Worm (Caenorhabditis elegans): ENCODE results near the gene F09G2.1.

The F09G2.1 gene

DNA sequence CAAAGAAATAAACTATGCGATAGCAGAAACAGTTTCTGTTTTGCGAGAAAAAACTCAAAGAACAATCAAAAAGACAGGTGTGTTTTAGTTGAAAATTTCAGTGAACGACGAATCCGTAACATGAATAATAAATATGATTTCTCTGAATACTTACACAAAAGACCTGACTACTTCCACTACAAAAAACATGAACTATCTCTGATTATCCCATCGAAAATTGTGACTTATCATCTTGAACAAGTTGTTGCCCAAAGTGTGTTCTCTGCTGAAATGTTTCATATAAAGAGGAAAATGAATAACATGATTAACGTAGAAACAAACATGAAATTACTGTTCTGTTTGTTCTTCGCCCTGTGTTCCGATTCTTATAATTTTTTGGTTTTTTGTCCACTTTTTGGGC lies 33.3 kb upstream of the F09G2.1 start, which contains the start of gene ugt-36 (continued):
- TF ChIP-seq ets-4 (GFP tag; optimal IDR thresholded peaks at IDR 0.05) (no peak), ama-1 (optimal IDR thresholded peaks at IDR 0.05) (no peak), ama-1 (GFP tag; optimal IDR thresholded peaks at IDR 0.05) (no peak), zfh-2 (GFP tag; conservative IDR thresholded peaks at IDR 0.05) (no peak)

DNA sequence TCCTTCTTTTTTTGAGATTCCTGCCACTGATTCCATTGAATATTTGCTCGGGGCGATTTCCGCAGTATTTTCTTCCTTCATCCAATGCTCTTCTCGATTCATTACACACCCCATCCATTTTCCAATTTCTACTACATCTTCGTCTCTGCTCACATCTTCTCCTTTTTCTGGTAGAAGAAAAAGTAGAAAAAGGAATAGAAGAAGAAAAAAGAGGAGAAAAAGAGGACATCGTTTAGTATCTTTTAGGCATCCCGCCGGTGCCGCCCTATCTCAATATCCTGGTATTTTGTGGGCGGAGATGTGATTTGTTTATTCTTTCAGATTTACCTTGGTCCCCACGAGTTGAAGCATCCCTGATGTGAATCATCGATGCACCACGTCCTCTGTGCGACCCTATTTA lies 24.8 kb upstream of the F09G2.1 start, which contains the start of gene lgc-39:
Gene lgc-39 (plus strand): TSS at position 301 of the 400 bp plus-strand sequence.
- TF ChIP-seq F39B2.1 (GFP tag; IDR thresholded peaks at IDR 0.05) (no peak), ztf-25 (GFP tag; IDR thresholded peaks at IDR 0.05) (no peak), Y53G8AR.9 (GFP tag; conservative IDR thresholded peaks at IDR 0.05) (no peak), attf-6 (GFP tag; IDR thresholded peaks at IDR 0.05) (no peak), mes-4 (tag; optimal IDR thresholded peaks at IDR 0.05) (no peak), cebp-2 (GFP tag; IDR thresholded peaks at IDR 0.05) (no peak), gei-17 (GFP tag; optimal IDR thresholded peaks at IDR 0.05) (no peak)

DNA sequence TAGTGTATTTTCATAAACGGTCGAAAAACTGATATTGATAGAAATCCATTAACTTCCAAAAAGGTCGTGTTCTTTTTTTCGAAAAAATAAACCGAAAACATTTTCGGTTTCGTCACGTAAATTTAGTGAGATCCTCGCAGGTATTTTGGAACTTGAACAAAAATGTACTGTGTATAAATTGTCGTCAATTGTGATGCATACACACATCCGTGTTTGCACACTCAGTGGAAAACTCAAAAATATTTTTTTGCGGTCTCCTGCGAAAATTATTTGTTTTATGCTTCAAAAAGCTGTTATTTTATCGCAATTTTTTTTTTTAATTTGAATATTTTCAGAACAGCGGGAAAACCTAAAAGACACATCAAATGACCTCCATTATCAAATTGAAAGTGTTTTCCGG lies 21.2 kb upstream of the F09G2.1 start, which contains the start of gene cpsf-2:
Gene cpsf-2 (plus strand): TSS at position 330 of the 400 bp plus-strand sequence.
- TF ChIP-seq efl-1 (GFP tag; optimal IDR thresholded peaks at IDR 0.05) (peak; percentile 3), cebp-2 (GFP tag; IDR thresholded peaks at IDR 0.05) (no peak)

DNA sequence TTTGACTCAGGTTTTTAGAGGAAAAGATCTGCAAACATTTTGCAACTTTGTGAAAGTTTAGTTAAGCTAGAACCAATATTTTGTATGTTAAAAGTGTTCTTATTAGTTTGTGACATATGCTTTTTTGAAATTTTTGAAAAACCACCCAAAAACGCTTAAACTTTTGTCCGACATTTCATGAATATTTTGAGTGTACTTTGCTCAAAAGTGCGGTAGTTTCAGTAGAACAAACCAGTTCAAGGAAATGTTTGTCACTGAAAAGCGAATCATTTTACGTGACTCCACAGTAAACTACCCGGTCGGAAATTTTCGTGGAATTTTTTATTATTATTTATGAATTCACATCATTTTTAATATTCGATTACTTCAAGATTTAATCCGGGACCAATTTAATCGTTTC lies 15.5 kb upstream of the F09G2.1 start, which contains the start of gene pitr-5:
Gene pitr-5 (plus strand): TSS at position 301 of the 400 bp plus-strand sequence.
- TF ChIP-seq B0019.2 (GFP tag; conservative IDR thresholded peaks at IDR 0.05) (no peak), nhr-27 (tag; optimal IDR thresholded peaks at IDR 0.05) (no peak), F33H1.4 (GFP tag; IDR thresholded peaks at IDR 0.05) (no peak), ztf-22 (GFP tag; optimal IDR thresholded peaks at IDR 0.05) (no peak), F37B4.10 (GFP tag; IDR thresholded peaks at IDR 0.05) (no peak), akir-1 (GFP tag; optimal IDR thresholded peaks at IDR 0.05) (no peak), nhr-90 (tag; optimal IDR thresholded peaks at IDR 0.05) (no peak), egl-44 (GFP tag; IDR thresholded peaks at IDR 0.05) (no peak), repo-1 (tag; optimal IDR thresholded peaks at IDR 0.05) (no peak), atf-7 (tag; optimal IDR thresholded peaks at IDR 0.05) (no peak)

DNA sequence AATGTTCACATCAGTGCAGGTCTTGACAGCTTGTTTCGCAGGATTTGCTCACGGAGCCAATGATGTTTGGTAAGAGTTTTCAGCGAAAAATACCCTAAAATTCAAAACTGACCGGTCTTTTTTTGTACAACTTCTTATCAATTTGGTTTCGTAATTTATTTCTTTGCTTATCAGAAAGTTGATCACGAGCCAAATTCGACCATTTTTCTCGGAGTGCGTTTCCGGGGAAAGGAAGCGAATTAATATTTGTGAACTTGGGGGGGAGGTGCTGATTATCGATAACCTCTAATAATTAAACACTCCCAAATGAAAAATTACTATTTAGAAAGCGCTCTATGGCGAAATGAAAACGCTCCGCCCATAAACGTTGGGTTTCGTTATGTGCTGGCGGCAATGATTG lies 13.4 kb upstream of the F09G2.1 start:
- TF ChIP-seq nhr-80 (tag; optimal IDR thresholded peaks at IDR 0.05), result peak; percentile 68
- TF ChIP-seq bed-2 (GFP tag; IDR thresholded peaks at IDR 0.05), result no peak
- TF ChIP-seq Y53G8AR.9 (GFP tag; conservative IDR thresholded peaks at IDR 0.05), result no peak
- no peak for TF ChIP-seq T26A5.8 (tag; optimal IDR thresholded peaks at IDR 0.05)
- no peak for TF ChIP-seq F37B4.10 (GFP tag; IDR thresholded peaks at IDR 0.05)
- no peak for TF ChIP-seq snpc-1.1 (tag; optimal IDR thresholded peaks at IDR 0.05; ENCODE audit: insufficient read depth)
- TF ChIP-seq cebp-1 (GFP tag; IDR thresholded peaks at IDR 0.05), result no peak
- peak; percentile 49 for TF ChIP-seq cebp-1 (tag; optimal IDR thresholded peaks at IDR 0.05)
- TF ChIP-seq lir-1 (GFP tag; conservative IDR thresholded peaks at IDR 0.05), result no peak

DNA sequence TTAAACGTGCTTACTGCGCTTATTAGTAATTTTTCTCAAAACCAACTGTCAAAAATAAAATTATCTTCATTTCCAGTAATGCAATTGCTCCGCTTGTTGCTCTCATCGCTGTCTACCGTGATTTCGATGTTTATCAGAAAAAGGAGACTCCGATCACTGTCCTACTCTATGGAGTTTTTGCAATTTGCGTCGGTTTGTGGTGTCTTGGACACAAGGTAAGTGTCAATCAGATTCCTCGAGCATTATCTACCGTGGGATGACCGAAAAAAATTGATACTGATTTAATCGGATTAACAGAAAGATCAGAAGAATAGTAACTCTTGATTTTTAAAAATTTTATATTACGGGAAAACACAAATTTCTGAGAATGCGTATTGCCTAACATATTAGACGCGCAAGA lies 12.7 kb upstream of the F09G2.1 start:
- peak; percentile 55 for TF ChIP-seq nhr-80 (tag; optimal IDR thresholded peaks at IDR 0.05)
- no peak for TF ChIP-seq bed-2 (GFP tag; IDR thresholded peaks at IDR 0.05)
- TF ChIP-seq unc-62 (GFP tag; optimal IDR thresholded peaks at IDR 0.05), result no peak

DNA sequence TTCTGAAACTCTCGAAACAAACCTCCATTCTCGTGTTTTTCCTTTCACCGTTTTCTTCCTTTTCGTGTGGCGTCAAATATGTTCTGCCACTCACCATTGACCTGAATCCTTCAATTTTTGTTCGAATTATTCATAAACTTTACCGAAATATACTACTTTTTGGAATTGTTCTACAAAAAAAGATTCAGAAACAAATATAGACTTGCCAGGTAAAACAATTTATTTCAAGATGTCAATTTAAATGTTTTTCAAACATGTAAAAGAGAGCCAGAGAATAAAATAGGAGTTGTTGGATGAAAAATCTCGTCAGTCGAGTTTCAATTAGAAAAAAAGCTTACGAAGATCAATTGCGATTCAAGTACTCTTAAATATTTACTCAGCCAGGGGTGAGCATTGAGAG lies 6.5 kb upstream of the F09G2.1 start, which contains the start of gene F09G2.8:
Gene F09G2.8 (minus strand): TSS at position 101 of the 400 bp plus-strand sequence.
- TF ChIP-seq F57C9.4 (tag; optimal IDR thresholded peaks at IDR 0.05) (no peak), madf-6 (GFP tag; IDR thresholded peaks at IDR 0.05) (0 out of 2 replicates have a peak, but pooled peaks have one; percentile 11)
